Fruit fly (Drosophila melanogaster) whole organism, prepupa: Measurements from ENCODE around the gene CG11037.

Source experiments
- Blimp-1 ChIP-seq: fragments of 200-800 bp; sonication (Bioruptor generic); optimal IDR thresholded peaks from 3 replicates; lab custom pipeline; 2017; ENCODE audit warnings: missing biosample characterization, missing genetic modification characterization, mild to moderate bottlenecking, moderate library complexity, missing genetic modification reagents
- CG15336 ChIP-seq: fragments of 200-800 bp; sonication (Bioruptor generic); IDR thresholded peaks from 2 replicates; pipeline ENCODE4 v1.3.6; 2022; ENCODE audit warnings: missing biosample characterization, missing genetic modification characterization
- CG3032 ChIP-seq: fragments of 200-800 bp; optimal IDR thresholded peaks from 2 replicates; lab custom pipeline; 2019; ENCODE audit warnings: missing biosample characterization, mild to moderate bottlenecking, missing genetic modification characterization, moderate library complexity
- CG6854 ChIP-seq: fragments of 200-800 bp; sonication (Bioruptor generic); optimal IDR thresholded peaks from 2 replicates; lab custom pipeline; 2017; ENCODE audit warnings: missing biosample characterization, mild to moderate bottlenecking, missing genetic modification characterization
- CG7368 ChIP-seq: fragments of 200-800 bp; sonication (Bioruptor generic); optimal IDR thresholded peaks from 3 replicates; lab custom pipeline; 2016; ENCODE audit warnings: missing biosample characterization, missing genetic modification characterization
- Hr38 ChIP-seq: sonication (Bioruptor generic); optimal IDR thresholded peaks from 2 replicates; lab custom pipeline; 2016; ENCODE audit warnings: missing biosample characterization, missing genetic modification characterization
- Sox15 ChIP-seq: fragments of 200-800 bp; sonication (Bioruptor generic); optimal IDR thresholded peaks from 3 replicates; lab custom pipeline; 2016; ENCODE audit warnings: missing biosample characterization, missing genetic modification characterization
- dsx ChIP-seq: fragments of 200-800 bp; optimal IDR thresholded peaks from 3 replicates; lab custom pipeline; 2019; ENCODE audit warnings: missing biosample characterization, mild to moderate bottlenecking, missing genetic modification characterization, moderate library complexity; ENCODE audit not compliant: poor library complexity, severe bottlenecking
- salr ChIP-seq, 2 experiments: fragments of 200-800 bp; sonication (Bioruptor generic); optimal IDR thresholded peaks; 3 replicates each; lab custom pipeline; 2016 to 2018; ENCODE audit warnings: missing biosample characterization in 2 of 2, missing genetic modification characterization in 2 of 2, mild to moderate bottlenecking in 1 of 2

- TF ChIP-seq Blimp-1 (GFP tag; lab: Kevin White, UChicago) (no peak), CG6854 (no peak), dsx (GFP tag; lab: Kevin White, UChicago) (peak; percentile 74), CG3032 (tag; lab: Kevin White, UChicago) (peak; percentile 77), salr (GFP tag; optimal IDR thresholded peaks at IDR 0.05; lab: Kevin White, UChicago) (peak; percentile 60 to 66), Sox15 (GFP tag; lab: Kevin White, UChicago) (no peak), CG7368 (peak; percentile 41), Hr38 (no peak), CG15336 (GFP tag; lab: Robert Waterston, UW) (peak; percentile 67; the same call in 1 of the 2 replicates)
Measured at dm6 chr3L:20988862-20989261, 27.7 kb upstream of the CG11037 start.
